Fruit fly (Drosophila melanogaster) whole organism: ENCODE results near the gene CG1750.

ENCODE experiments used
- CG8478 ChIP-seq: fragments of >200 bp; optimal IDR thresholded peaks from 2 replicates; lab custom pipeline; 2018; ENCODE audit warnings: inconsistent platforms
- Dll ChIP-seq: fragments of >200 bp; optimal IDR thresholded peaks from 2 replicates; lab custom pipeline; 2017
- EcR ChIP-seq, 2 experiments: fragments of >200 bp; optimal IDR thresholded peaks; 2 replicates each; lab custom pipeline; 2017; ENCODE audit warnings: missing biosample characterization in 2 of 2, missing genetic modification characterization in 2 of 2, missing genetic modification reagents in 2 of 2
- pan ChIP-seq: fragments of >200 bp; optimal IDR thresholded peaks from 2 replicates; lab custom pipeline; 2017
- psq ChIP-seq: fragments of >200 bp; optimal IDR thresholded peaks from 2 replicates; lab custom pipeline; 2017
- usp ChIP-seq: fragments of >200 bp; optimal IDR thresholded peaks from 2 replicates; lab custom pipeline; 2017; ENCODE audit warnings: missing biosample characterization, missing genetic modification characterization, mixed read lengths

Gene CG1750

DNA sequence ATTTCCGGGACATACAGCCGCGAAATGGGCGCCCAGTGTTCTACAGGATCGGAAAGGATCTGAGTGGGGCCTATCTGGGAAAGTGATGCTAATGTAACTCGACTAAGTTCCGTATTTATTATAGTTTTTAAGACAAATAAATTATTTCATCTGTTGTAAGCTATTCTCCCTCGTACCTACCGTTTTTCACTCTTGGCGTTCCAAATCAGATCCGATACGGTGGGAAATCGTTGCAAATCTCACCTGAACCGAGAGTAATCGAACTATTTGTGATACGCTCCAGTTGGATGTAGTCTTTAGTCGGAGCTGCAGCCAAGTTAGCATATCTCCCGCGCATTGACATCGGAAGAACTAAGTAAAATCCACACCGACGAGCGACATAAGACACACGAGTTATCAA, 5.2 kb upstream of the CG1750 start, which contains the start of gene CAH16:
Gene CAH16 (plus strand): TSS at position 301 of the 400 bp plus-strand sequence.
- TF ChIP-seq psq (lab: Kevin White, UChicago) (no peak), CG8478 (lab: Kevin White, UChicago) (no peak), pan (lab: Kevin White, UChicago) (no peak)

dm6 chr3R:31257299-31257698, 2.6 kb upstream of the CG1750 start, which contains the start of gene CAH6:
Gene CAH6, plus strand, starts transcription at chr3R:31257599.
- TF ChIP-seq Dll (lab: Kevin White, UChicago) (no peak), CG8478 (lab: Kevin White, UChicago) (no peak), usp (no peak), psq (lab: Kevin White, UChicago) (no peak), EcR (GFP tag; optimal IDR thresholded peaks at IDR 0.05; lab: Kevin White, UChicago) (no peak), pan (lab: Kevin White, UChicago) (no peak)

DNA sequence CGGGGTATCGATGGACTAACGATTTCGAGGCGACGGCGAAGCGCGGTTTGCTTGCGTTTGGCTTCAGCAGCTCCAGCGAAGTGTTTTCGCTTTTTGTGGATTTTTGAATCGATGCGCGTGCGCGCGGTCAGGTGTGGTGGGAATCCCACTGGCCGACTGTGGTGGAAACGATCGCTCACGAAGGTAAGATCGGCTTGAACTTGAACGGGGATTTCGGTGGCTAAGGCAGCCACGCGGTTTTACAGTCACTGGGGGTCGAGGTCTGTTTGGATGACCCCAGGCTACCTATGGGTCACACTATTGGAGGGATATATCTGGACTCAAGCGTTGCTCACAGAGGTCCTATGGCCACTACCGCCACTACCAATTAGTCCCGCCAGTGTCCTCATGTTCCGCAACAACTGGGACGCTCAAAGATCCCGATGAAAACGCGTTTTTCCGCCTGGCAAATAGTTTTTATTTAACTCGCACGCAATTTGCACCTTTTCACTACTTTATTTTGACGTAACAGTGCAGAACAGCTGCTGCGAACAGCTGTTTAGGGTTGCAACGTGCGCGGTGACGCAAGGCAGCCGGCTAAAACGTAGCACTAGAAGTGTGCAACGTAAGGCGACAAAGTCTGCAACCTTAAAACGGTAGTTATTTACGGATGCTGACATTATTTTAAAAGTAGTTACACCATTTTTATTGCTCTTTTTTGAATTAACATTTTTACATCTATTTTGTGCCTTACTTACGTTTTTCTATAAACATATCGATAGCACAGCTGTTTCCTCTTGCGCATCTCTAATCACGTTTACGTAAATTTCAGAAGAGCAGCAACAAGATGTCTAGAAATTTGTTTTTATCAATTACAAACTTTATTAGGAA, 2.4 kb downstream of the CG1750 start, which contains the start of the genes qless and mRpL32:
Gene qless (minus strand): TSS at position 516 of the 870 bp plus-strand sequence.
Gene mRpL32 (plus strand): TSS at position 780 of the 870 bp plus-strand sequence.
- TF ChIP-seq CG8478 (lab: Kevin White, UChicago) (no peak), pan (lab: Kevin White, UChicago) (no peak), EcR (GFP tag; optimal IDR thresholded peaks at IDR 0.05; lab: Kevin White, UChicago) (no peak), Dll (lab: Kevin White, UChicago) (no peak), usp (no peak), psq (lab: Kevin White, UChicago) (no peak)

dm6 chr3R:31251130-31251770, 3.5 kb downstream of the CG1750 start:
- TF ChIP-seq psq (lab: Kevin White, UChicago) (no peak), EcR (GFP tag; optimal IDR thresholded peaks at IDR 0.05; lab: Kevin White, UChicago) (peak in 1 of 2 experiments; percentile 18)

- TF ChIP-seq Dll (lab: Kevin White, UChicago) (no peak), EcR (GFP tag; optimal IDR thresholded peaks at IDR 0.05; lab: Kevin White, UChicago) (no peak), pan (lab: Kevin White, UChicago) (no peak), psq (lab: Kevin White, UChicago) (no peak), usp (no peak), CG8478 (lab: Kevin White, UChicago) (no peak)
These were observed 4.2 kb downstream of the CG1750 start for dm6 chr3R:31250426-31251034.

- TF ChIP-seq CG8478 (lab: Kevin White, UChicago) (no peak), Dll (lab: Kevin White, UChicago) (no peak), EcR (GFP tag; optimal IDR thresholded peaks at IDR 0.05; lab: Kevin White, UChicago) (no peak)
These were observed 6.5 kb downstream of the CG1750 start for dm6 chr3R:31248245-31248644.

dm6 chr3R:31247281-31247995, 7.3 kb downstream of the CG1750 start:
- no peak for TF ChIP-seq CG8478 (lab: Kevin White, UChicago)
- no peak for TF ChIP-seq pan (lab: Kevin White, UChicago)
- no peak for TF ChIP-seq EcR (GFP tag; optimal IDR thresholded peaks at IDR 0.05; lab: Kevin White, UChicago)
- TF ChIP-seq psq (lab: Kevin White, UChicago), result no peak
- TF ChIP-seq Dll (lab: Kevin White, UChicago), result no peak
- no peak for TF ChIP-seq usp

DNA sequence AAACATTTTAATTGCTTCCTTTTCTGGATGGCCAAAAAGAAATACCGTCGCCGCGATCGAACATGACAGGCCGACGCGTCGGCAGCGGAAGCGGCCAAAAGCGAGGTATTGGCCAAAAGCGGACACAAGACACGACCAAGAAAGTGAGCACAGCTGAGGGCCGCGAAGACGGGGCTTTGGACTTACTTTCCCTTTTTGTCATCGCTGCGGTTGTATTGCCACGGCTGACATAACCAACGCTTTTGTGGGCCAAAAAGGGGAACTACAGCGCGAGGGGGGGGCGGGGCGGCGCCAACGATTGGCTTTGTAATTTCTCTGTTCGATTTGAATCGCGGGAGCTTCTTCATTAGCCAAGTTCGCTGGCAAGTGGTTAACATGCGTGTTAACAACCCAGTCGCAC, 8.9 kb downstream of the CG1750 start:
- no peak for TF ChIP-seq Dll (lab: Kevin White, UChicago)
- no peak for TF ChIP-seq usp
- no peak for TF ChIP-seq psq (lab: Kevin White, UChicago)
- TF ChIP-seq EcR (GFP tag; optimal IDR thresholded peaks at IDR 0.05; lab: Kevin White, UChicago), result no peak
- TF ChIP-seq CG8478 (lab: Kevin White, UChicago), result no peak
- TF ChIP-seq pan (lab: Kevin White, UChicago), result no peak

DNA sequence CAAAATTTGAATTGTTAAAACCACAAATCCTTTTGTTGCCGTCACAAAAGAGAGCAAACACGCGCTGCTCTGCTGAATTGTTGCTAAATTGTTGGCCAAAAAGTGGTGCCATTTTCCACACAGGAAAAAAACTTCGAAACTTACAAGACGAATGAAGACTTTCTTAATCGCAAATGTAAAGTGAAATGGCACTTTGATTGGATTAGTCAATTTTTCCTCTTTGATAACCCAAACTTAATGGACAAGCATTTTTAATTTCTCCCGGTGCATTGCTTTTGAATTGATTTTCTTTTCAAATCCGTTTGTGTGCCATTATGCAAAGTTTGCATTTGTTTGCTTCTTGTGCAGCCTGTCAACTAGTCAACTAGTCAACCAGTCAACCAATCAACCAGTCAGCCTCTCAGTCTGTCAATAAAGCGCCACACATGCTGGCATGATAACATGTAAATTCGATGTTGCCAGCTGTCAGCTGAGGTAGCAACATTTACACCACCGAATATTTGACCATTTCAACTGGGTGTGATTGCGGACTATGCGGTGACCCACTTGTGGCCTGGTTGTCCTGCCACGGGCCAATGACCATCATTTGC, 11.5 kb downstream of the CG1750 start:
- TF ChIP-seq pan (lab: Kevin White, UChicago), result no peak
- TF ChIP-seq psq (lab: Kevin White, UChicago), result no peak
- no peak for TF ChIP-seq Dll (lab: Kevin White, UChicago)
- no peak for TF ChIP-seq usp
- no peak for TF ChIP-seq EcR (GFP tag; optimal IDR thresholded peaks at IDR 0.05; lab: Kevin White, UChicago)
- no peak for TF ChIP-seq CG8478 (lab: Kevin White, UChicago)

dm6 chr3R:31241109-31241508, 13.6 kb downstream of the CG1750 start:
- TF ChIP-seq pan (lab: Kevin White, UChicago), result no peak
- TF ChIP-seq Dll (lab: Kevin White, UChicago), result no peak
- TF ChIP-seq EcR (GFP tag; optimal IDR thresholded peaks at IDR 0.05; lab: Kevin White, UChicago), result no peak
- TF ChIP-seq psq (lab: Kevin White, UChicago), result no peak
- no peak for TF ChIP-seq CG8478 (lab: Kevin White, UChicago)
- no peak for TF ChIP-seq usp
